Fruit fly (Drosophila melanogaster) whole organism, prepupa: ENCODE measurements around the gene CG32532.

Experiments used
- Blimp-1 ChIP-seq: fragments of 200-800 bp; sonication (Bioruptor generic); optimal IDR thresholded peaks from 3 replicates; lab custom pipeline; 2017; ENCODE audit warnings: missing biosample characterization, missing genetic modification characterization, mild to moderate bottlenecking, moderate library complexity, missing genetic modification reagents
- CG10631 ChIP-seq: fragments of 200-800 bp; sonication (Bioruptor generic); optimal IDR thresholded peaks from 2 replicates; lab custom pipeline; 2016; ENCODE audit warnings: missing biosample characterization, missing genetic modification characterization
- CG10669 ChIP-seq: fragments of 200-800 bp; sonication (Bioruptor generic); optimal IDR thresholded peaks from 3 replicates; lab custom pipeline; 2018; ENCODE audit warnings: missing biosample characterization, mild to moderate bottlenecking, missing genetic modification characterization, moderate library complexity
- CG11294 ChIP-seq: fragments of 200-800 bp; sonication (Bioruptor generic); IDR thresholded peaks from 2 replicates; pipeline ENCODE4 v1.3.6; 2022; ENCODE audit warnings: missing biosample characterization, missing genetic modification characterization
- CG1621 ChIP-seq: fragments of 200-800 bp; sonication (Bioruptor generic); optimal IDR thresholded peaks from 3 replicates; lab custom pipeline; 2018; ENCODE audit warnings: missing biosample characterization, mild to moderate bottlenecking, missing genetic modification characterization
- CG16779 ChIP-seq: fragments of 200-800 bp; sonication (Bioruptor generic); optimal IDR thresholded peaks from 3 replicates; lab custom pipeline; 2017; ENCODE audit warnings: missing biosample characterization, mild to moderate bottlenecking, missing genetic modification characterization
- CG31627 ChIP-seq: fragments of 200-800 bp; sonication (Bioruptor generic); optimal IDR thresholded peaks from 3 replicates; lab custom pipeline; 2016; ENCODE audit warnings: missing biosample characterization, missing genetic modification characterization
- CG34406 ChIP-seq: fragments of 200-800 bp; sonication (Bioruptor generic); optimal IDR thresholded peaks from 3 replicates; lab custom pipeline; 2016; ENCODE audit warnings: missing biosample characterization, missing genetic modification characterization
- CG3919 ChIP-seq: fragments of 200-800 bp; sonication (Bioruptor generic); optimal IDR thresholded peaks from 3 replicates; lab custom pipeline; 2016; ENCODE audit warnings: missing biosample characterization, missing genetic modification characterization
- CG4318 ChIP-seq: fragments of 200-800 bp; sonication (Bioruptor generic); optimal IDR thresholded peaks from 3 replicates; lab custom pipeline; 2017; ENCODE audit warnings: missing biosample characterization, mild to moderate bottlenecking, missing genetic modification characterization
- CG6276 ChIP-seq: fragments of 200-800 bp; sonication (Bioruptor generic); optimal IDR thresholded peaks from 2 replicates; lab custom pipeline; 2017; ENCODE audit warnings: missing biosample characterization, mild to moderate bottlenecking, missing genetic modification characterization
- CG6792 ChIP-seq: fragments of 200-800 bp; sonication (Bioruptor generic); optimal IDR thresholded peaks from 3 replicates; lab custom pipeline; 2016; ENCODE audit warnings: missing biosample characterization, missing genetic modification characterization
- CG6854 ChIP-seq: fragments of 200-800 bp; sonication (Bioruptor generic); optimal IDR thresholded peaks from 2 replicates; lab custom pipeline; 2017; ENCODE audit warnings: missing biosample characterization, mild to moderate bottlenecking, missing genetic modification characterization
- CG7368 ChIP-seq: fragments of 200-800 bp; sonication (Bioruptor generic); optimal IDR thresholded peaks from 3 replicates; lab custom pipeline; 2016; ENCODE audit warnings: missing biosample characterization, missing genetic modification characterization
- CG8119 ChIP-seq: fragments of 200-800 bp; sonication (Bioruptor generic); IDR thresholded peaks from 3 replicates; pipeline ENCODE4 v1.3.6; 2022; ENCODE audit warnings: missing biosample characterization, missing genetic modification characterization
- CG8632 ChIP-seq: fragments of 200-800 bp; sonication (Bioruptor generic); optimal IDR thresholded peaks from 3 replicates; lab custom pipeline; 2016; ENCODE audit warnings: missing biosample characterization, missing genetic modification characterization
- CG9139 ChIP-seq: fragments of 200-800 bp; sonication (Bioruptor generic); optimal IDR thresholded peaks from 3 replicates; lab custom pipeline; 2017; ENCODE audit warnings: missing biosample characterization, mild to moderate bottlenecking, missing genetic modification characterization
- Eip78C ChIP-seq: fragments of 200-800 bp; sonication (Bioruptor generic); peaks from one replicate; lab custom pipeline; 2016; ENCODE audit warnings: missing biosample characterization, missing genetic modification characterization
- Eip93F ChIP-seq: fragments of 200-800 bp; sonication (Bioruptor generic); optimal IDR thresholded peaks from 2 replicates; lab custom pipeline; 2016; ENCODE audit warnings: missing biosample characterization, mild to moderate bottlenecking, missing genetic modification characterization
- Ets21C ChIP-seq: fragments of 200-800 bp; sonication (Bioruptor generic); optimal IDR thresholded peaks from 3 replicates; lab custom pipeline; 2016; ENCODE audit warnings: missing biosample characterization, missing genetic modification characterization
- Ets96B ChIP-seq: fragments of 200-800 bp; optimal IDR thresholded peaks from 2 replicates; lab custom pipeline; 2019; ENCODE audit warnings: missing biosample characterization, mild to moderate bottlenecking, missing genetic modification characterization, moderate library complexity
- Hr4 ChIP-seq: fragments of 200-800 bp; sonication (Bioruptor generic); optimal IDR thresholded peaks from 3 replicates; lab custom pipeline; 2016; ENCODE audit warnings: missing biosample characterization, missing genetic modification characterization
- Lpt ChIP-seq: fragments of 200-800 bp; sonication (Bioruptor generic); optimal IDR thresholded peaks from 3 replicates; lab custom pipeline; 2016; ENCODE audit warnings: missing biosample characterization, missing genetic modification characterization
- Smox ChIP-seq: fragments of 200-800 bp; sonication (Bioruptor generic); optimal IDR thresholded peaks from 3 replicates; lab custom pipeline; 2016; ENCODE audit warnings: missing biosample characterization, missing genetic modification characterization
- Sox102F ChIP-seq: fragments of 200-800 bp; sonication (Bioruptor generic); optimal IDR thresholded peaks from 2 replicates; lab custom pipeline; 2016; ENCODE audit warnings: missing biosample characterization, mild to moderate bottlenecking, missing genetic modification characterization
- Sox14 ChIP-seq: fragments of 200-800 bp; sonication (Bioruptor generic); optimal IDR thresholded peaks from 3 replicates; lab custom pipeline; 2016; ENCODE audit warnings: missing biosample characterization, missing genetic modification characterization
- Sox15 ChIP-seq: fragments of 200-800 bp; sonication (Bioruptor generic); optimal IDR thresholded peaks from 3 replicates; lab custom pipeline; 2016; ENCODE audit warnings: missing biosample characterization, missing genetic modification characterization
- achi ChIP-seq: fragments of 200-800 bp; sonication (Bioruptor generic); optimal IDR thresholded peaks from 3 replicates; lab custom pipeline; 2016; ENCODE audit warnings: missing biosample characterization, missing genetic modification characterization
- cyc ChIP-seq: fragments of 200-800 bp; sonication (Bioruptor generic); optimal IDR thresholded peaks from 3 replicates; lab custom pipeline; 2016; ENCODE audit warnings: missing biosample characterization, missing genetic modification characterization
- dac ChIP-seq: fragments of 200-800 bp; sonication (Bioruptor generic); optimal IDR thresholded peaks from 2 replicates; lab custom pipeline; 2017; ENCODE audit warnings: missing biosample characterization, mild to moderate bottlenecking, missing genetic modification characterization
- eg ChIP-seq: fragments of 200-800 bp; sonication (Bioruptor generic); IDR thresholded peaks from 3 replicates; pipeline ENCODE4 v1.3.6; 2022; ENCODE audit warnings: missing biosample characterization, missing genetic modification characterization
- esn ChIP-seq: fragments of 200-800 bp; sonication (Bioruptor generic); optimal IDR thresholded peaks from 2 replicates; lab custom pipeline; 2016; ENCODE audit warnings: missing biosample characterization, mild to moderate bottlenecking, missing genetic modification characterization, moderate library complexity
- fd59A ChIP-seq: fragments of 200-800 bp; sonication (Bioruptor generic); optimal IDR thresholded peaks from 2 replicates; lab custom pipeline; 2017; ENCODE audit warnings: missing biosample characterization, mild to moderate bottlenecking, missing genetic modification characterization, missing genetic modification reagents
- fd85E ChIP-seq: fragments of 200-800 bp; sonication (Bioruptor generic); optimal IDR thresholded peaks from 3 replicates; lab custom pipeline; 2016; ENCODE audit warnings: missing biosample characterization, missing genetic modification characterization
- fkh ChIP-seq: fragments of 200-800 bp; sonication (Bioruptor generic); optimal IDR thresholded peaks from 3 replicates; lab custom pipeline; 2017; ENCODE audit warnings: missing biosample characterization, mild to moderate bottlenecking, missing genetic modification characterization, moderate library complexity
- net ChIP-seq: fragments of 200-800 bp; sonication (Bioruptor generic); optimal IDR thresholded peaks from 3 replicates; lab custom pipeline; 2016; ENCODE audit warnings: missing biosample characterization, missing genetic modification characterization
- pdm3 ChIP-seq: fragments of 200-800 bp; sonication (Bioruptor generic); optimal IDR thresholded peaks from 3 replicates; lab custom pipeline; 2016; ENCODE audit warnings: missing biosample characterization, missing genetic modification characterization
- spab ChIP-seq: fragments of 200-800 bp; sonication (Bioruptor generic); optimal IDR thresholded peaks from 2 replicates; lab custom pipeline; 2017; ENCODE audit warnings: missing biosample characterization, mild to moderate bottlenecking, missing genetic modification characterization, missing genetic modification reagents
- svp ChIP-seq: fragments of 200-800 bp; sonication (Bioruptor generic); peaks from one replicate; lab custom pipeline; 2016; ENCODE audit warnings: missing biosample characterization, missing genetic modification characterization
- vri ChIP-seq: fragments of 200-800 bp; sonication (Bioruptor generic); optimal IDR thresholded peaks from 3 replicates; lab custom pipeline; 2016; ENCODE audit warnings: missing biosample characterization, mild to moderate bottlenecking, missing genetic modification characterization

CG32532 gene

dm6 chrX:19590579-19590978 lies 43.3 kb upstream of the CG32532 start:
- TF ChIP-seq Smox (no peak), fd85E (no peak), cyc (no peak), Lpt (GFP tag; lab: Kevin White, UChicago) (no peak), vri (GFP tag; lab: Kevin White, UChicago) (no peak), esn (GFP tag; lab: Kevin White, UChicago) (no peak), CG6276 (no peak), CG7368 (GFP tag; lab: Kevin White, UChicago) (no peak), CG31627 (no peak), Ets96B (tag; lab: Kevin White, UChicago) (no peak), Sox14 (GFP tag; lab: Kevin White, UChicago) (no peak), achi (GFP tag; lab: Kevin White, UChicago) (no peak), CG16779 (tag; lab: Kevin White, UChicago) (no peak)
- TF ChIP-seq, all 60 proteins: peak for 0

dm6 chrX:19590070-19590469 lies 42.8 kb upstream of the CG32532 start, which contains the start of gene CG14219:
TSS of gene CG14219 (minus strand) at chrX:19590170.
- TF ChIP-seq eg (no peak), fd85E (no peak), CG4318 (GFP tag; lab: Kevin White, UChicago) (no peak), Eip78C (GFP tag; lab: Kevin White, UChicago) (no peak), CG11294 (GFP tag; lab: Robert Waterston, UW) (no peak)

DNA sequence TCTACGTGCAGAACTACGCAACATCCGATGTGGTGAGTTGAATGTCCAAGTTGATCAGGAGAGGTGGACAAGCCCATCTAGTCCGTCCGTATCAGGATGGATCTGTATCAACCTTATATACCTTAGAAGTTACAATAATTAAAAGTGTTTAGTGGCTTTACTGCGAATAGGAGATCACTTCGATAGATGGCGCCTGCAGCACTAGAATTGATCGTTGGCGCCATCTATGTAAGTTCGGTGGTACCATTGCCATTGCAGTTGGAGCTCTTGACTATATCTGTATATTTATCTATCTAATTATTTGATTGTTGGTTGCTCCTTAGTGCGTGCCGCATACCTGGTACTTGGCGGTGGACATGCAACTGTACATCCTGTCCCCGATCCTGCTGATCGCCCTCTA lies 37.9 kb upstream of the CG32532 start:
- TF ChIP-seq CG8632 (GFP tag; lab: Kevin White, UChicago) (no peak), CG7368 (GFP tag; lab: Kevin White, UChicago) (no peak), vri (GFP tag; lab: Kevin White, UChicago) (no peak), CG10631 (no peak), dac (GFP tag; lab: Kevin White, UChicago) (no peak), CG8119 (GFP tag; lab: Robert Waterston, UW) (no peak), CG6854 (GFP tag; lab: Kevin White, UChicago) (no peak), eg (no peak), Hr4 (no peak), CG6792 (GFP tag; lab: Kevin White, UChicago) (no peak), Eip78C (GFP tag; lab: Kevin White, UChicago) (no peak), achi (GFP tag; lab: Kevin White, UChicago) (no peak), fkh (GFP tag; lab: Kevin White, UChicago) (no peak), Blimp-1 (GFP tag; lab: Kevin White, UChicago) (no peak), Lpt (GFP tag; lab: Kevin White, UChicago) (no peak), Sox15 (GFP tag; lab: Kevin White, UChicago) (no peak)

DNA sequence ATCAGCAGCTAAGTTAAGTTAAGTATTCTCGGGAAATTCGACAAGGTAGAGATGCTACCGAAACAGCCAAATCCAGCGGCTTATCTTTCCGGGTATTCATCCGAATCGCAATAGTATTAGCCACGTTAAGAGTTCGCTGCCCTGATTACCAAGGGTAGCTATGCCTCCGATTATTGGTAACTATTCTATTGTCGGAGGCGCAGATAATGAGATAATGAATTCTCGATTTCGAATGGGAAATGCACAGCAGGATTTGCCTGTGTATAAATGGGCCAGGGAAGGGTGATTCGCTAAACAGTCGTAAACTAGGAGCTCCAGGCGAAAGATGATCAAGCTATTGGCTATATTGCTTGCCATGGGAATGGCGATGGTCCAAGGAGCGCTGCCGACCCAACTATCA lies 36.0 kb upstream of the CG32532 start, which contains the start of gene CG14204:
TSS of gene CG14204 (plus strand) at position 301 of the 400 bp plus-strand sequence.
- TF ChIP-seq Blimp-1 (GFP tag; lab: Kevin White, UChicago) (no peak), net (GFP tag; lab: Kevin White, UChicago) (no peak), CG10669 (no peak), CG8119 (GFP tag; lab: Robert Waterston, UW) (no peak), eg (no peak), svp (GFP tag; lab: Kevin White, UChicago) (no peak), CG9139 (GFP tag; lab: Kevin White, UChicago) (no peak), CG1621 (no peak), fd59A (GFP tag; lab: Kevin White, UChicago) (no peak), Ets96B (tag; lab: Kevin White, UChicago) (no peak), pdm3 (GFP tag; lab: Kevin White, UChicago) (no peak), CG3919 (GFP tag; lab: Kevin White, UChicago) (no peak), CG34406 (GFP tag; lab: Kevin White, UChicago) (no peak), CG16779 (tag; lab: Kevin White, UChicago) (no peak), Eip93F (GFP tag; lab: Kevin White, UChicago) (no peak), spab (no peak), Ets21C (GFP tag; lab: Kevin White, UChicago) (no peak), Sox102F (GFP tag; lab: Kevin White, UChicago) (no peak), vri (GFP tag; lab: Kevin White, UChicago) (no peak)
- TF ChIP-seq, all 60 proteins: peak for 0
